Fruit fly (Drosophila melanogaster) Kc167 (cell line): ENCODE results near the gene CG13601.

Experiments
- h ChIP-seq: fragments of >200 bp; optimal IDR thresholded peaks from 3 replicates; lab custom pipeline; 2018; ENCODE audit warnings: missing external identifiers
- insv ChIP-seq: fragments of >200 bp; optimal IDR thresholded peaks from 3 replicates; lab custom pipeline; 2018; ENCODE audit warnings: missing external identifiers

DNA sequence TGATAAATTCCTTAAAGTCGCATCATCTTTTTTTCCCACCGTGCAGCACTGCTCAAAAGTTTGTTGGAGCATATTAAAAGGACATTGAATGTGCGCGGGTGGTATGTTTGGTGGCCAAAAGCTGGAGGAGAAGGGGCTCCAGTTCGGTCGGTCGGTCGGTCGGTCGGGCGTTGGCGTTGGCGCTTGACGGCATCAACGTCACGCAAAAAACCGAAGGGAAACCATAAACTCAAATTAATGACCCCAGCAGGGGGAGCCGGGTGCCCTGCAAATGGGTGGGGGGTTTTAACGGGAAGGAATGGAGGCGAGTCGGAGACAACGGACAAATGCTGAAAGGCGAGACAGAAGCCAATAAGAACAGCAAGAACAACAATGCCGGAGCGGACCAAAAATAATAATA is 15.1 kb downstream of the CG13601 start:
- TF ChIP-seq insv (lab: Kevin White, UChicago): no peak
- no peak for TF ChIP-seq h
